Worm (Caenorhabditis elegans): Measurements from ENCODE around the gene pes-23.
"Not testable (repeated sequence)": the region's sequence is repeated elsewhere in the genome, so short reads cannot be mapped to it uniquely, and the experiment has no call there.

DNA sequence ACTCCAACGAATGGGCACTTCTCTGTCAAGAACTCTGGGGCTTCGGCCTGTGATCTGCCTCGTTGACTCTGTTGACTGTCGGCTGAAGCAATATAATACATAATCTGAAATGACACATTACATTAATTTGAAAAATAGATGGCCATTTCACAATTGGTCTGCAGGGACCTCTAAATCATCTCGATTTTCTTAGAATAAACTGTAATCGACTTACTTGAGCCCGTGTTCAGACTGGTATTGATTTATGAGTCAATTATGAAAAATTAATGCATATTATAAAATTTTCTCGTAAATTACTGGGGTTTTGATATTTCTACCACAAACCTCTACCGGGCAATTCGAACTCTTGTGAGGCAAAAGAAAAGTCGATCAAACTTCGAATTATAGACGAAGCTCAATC is 32.5 kb upstream of the pes-23 start, which contains the start of gene C53B7.6:
- not testable (repeated sequence) for TF ChIP-seq nfya-1 (tag; optimal IDR thresholded peaks at IDR 0.05; ENCODE audit: borderline replicate concordance, insufficient read depth); dpl-1 (GFP tag; optimal IDR thresholded peaks at IDR 0.05); F52B5.7 (tag; optimal IDR thresholded peaks at IDR 0.05); unc-62 (GFP tag; optimal IDR thresholded peaks at IDR 0.05); snpc-4 (GFP tag; optimal IDR thresholded peaks at IDR 0.05); snpc-4 (tag; optimal IDR thresholded peaks at IDR 0.05); F23B12.7 (tag; optimal IDR thresholded peaks at IDR 0.05; ENCODE audit: insufficient read depth); mxl-1 (tag; optimal IDR thresholded peaks at IDR 0.05); Y53F4B.3 (GFP tag; IDR thresholded peaks at IDR 0.05)
